Worm (Caenorhabditis elegans): ENCODE results near the gene Y69H2.10.

Y69H2.10 gene

DNA sequence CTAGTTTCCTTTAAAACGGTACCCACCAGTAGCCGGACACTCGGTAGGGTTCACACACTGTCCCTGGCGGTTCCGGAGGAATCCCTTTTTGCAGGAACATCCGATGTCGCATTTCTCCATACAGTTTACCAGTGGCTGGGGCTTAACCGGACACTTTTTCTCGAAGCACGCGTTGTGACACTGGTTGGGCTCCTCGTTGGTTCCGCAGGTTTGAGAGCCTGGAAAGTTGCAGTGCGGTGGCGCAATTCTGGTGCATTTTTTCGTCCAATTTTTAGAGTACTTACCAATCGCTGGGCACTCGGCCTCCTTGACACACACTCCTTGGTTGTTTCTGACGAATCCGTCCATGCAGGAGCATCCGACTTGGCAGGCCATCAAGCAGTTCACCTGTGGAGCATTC, 7.8 kb upstream of the Y69H2.10 start:
- no peak for TF ChIP-seq blmp-1 (tag; optimal IDR thresholded peaks at IDR 0.05; ENCODE audit: insufficient read depth)
- no peak for TF ChIP-seq ztf-1 (GFP tag; conservative IDR thresholded peaks at IDR 0.05)
- no peak for TF ChIP-seq sma-9 (GFP tag; optimal IDR thresholded peaks at IDR 0.05)
- TF ChIP-seq sma-9 (tag; optimal IDR thresholded peaks at IDR 0.05) = no peak
- TF ChIP-seq Y55F3AM.14 (GFP tag; optimal IDR thresholded peaks at IDR 0.05) = no peak
- no peak for TF ChIP-seq unc-55 (GFP tag; optimal IDR thresholded peaks at IDR 0.05)
- no peak for TF ChIP-seq R02D3.7 (tag; optimal IDR thresholded peaks at IDR 0.05)
- no peak for TF ChIP-seq sem-4 (tag; optimal IDR thresholded peaks at IDR 0.05)
- no peak for TF ChIP-seq mab-5 (tag; optimal IDR thresholded peaks at IDR 0.05)
- TF ChIP-seq elt-3 (tag; optimal IDR thresholded peaks at IDR 0.05) = no peak
- no peak for TF ChIP-seq nhr-77 (tag; optimal IDR thresholded peaks at IDR 0.05)
- no peak for TF ChIP-seq mdl-1 (tag; optimal IDR thresholded peaks at IDR 0.05)
- TF ChIP-seq gmeb-1 (tag; optimal IDR thresholded peaks at IDR 0.05) = no peak

DNA sequence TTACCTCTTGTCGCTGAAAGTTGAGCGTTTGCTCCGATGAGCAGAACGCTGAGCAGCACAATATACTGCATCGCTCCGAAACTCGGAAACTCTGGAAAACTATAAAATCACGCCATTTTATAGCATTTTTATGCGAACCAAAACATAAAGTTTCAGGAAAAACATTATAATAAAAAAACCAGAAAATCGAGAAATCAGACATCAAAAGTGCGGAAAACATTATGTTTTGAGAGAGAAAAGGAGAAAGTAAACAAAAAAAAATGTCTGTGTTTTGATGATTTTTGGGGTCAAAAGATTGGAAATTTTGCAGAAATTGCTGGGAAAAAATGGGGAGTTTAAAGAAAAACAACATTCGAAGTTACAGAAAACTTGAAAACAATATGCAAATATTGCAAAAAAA, 6.1 kb upstream of the Y69H2.10 start, which contains the start of gene Y69H2.3:
Gene Y69H2.3, minus strand, starts transcription at position 101 of the 400 bp plus-strand sequence.
- TF ChIP-seq aly-2 (tag; optimal IDR thresholded peaks at IDR 0.05) = no peak
- no peak for TF ChIP-seq nhr-6 (tag; optimal IDR thresholded peaks at IDR 0.05)
- TF ChIP-seq mdl-1 (tag; optimal IDR thresholded peaks at IDR 0.05) = no peak
- TF ChIP-seq sem-4 (tag; optimal IDR thresholded peaks at IDR 0.05) = no peak
- no peak for TF ChIP-seq Y55F3AM.14 (GFP tag; optimal IDR thresholded peaks at IDR 0.05)
- no peak for TF ChIP-seq crh-2 (tag; optimal IDR thresholded peaks at IDR 0.05)
- no peak for TF ChIP-seq peb-1 (tag; optimal IDR thresholded peaks at IDR 0.05)

DNA sequence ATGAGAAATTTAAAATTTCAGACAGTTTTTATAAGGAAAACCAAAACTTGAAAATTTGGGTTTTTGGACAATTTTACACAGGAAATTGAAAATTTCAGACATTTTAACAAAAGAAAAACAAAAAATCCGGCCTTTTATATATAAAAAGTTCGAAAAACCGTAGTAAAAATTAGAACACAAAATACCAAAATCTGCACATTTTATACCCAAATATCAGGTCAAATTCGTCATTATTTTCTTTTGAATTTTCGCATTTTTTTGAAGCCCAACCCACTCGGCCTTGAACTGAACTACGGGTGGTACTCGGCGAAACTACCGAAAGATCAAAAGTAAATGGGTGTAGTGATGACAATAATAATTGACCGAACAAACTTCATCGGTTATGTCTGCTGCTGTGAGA, 2.9 kb upstream of the Y69H2.10 start:
- no peak for TF ChIP-seq nhr-12 (tag; optimal IDR thresholded peaks at IDR 0.05)
- no peak for TF ChIP-seq egl-27 (tag; optimal IDR thresholded peaks at IDR 0.05)
- TF ChIP-seq sma-3 (GFP tag; optimal IDR thresholded peaks at IDR 0.05) = no peak
- TF ChIP-seq skn-1 (tag; optimal IDR thresholded peaks at IDR 0.05) = no peak
- TF ChIP-seq dmd-4 (tag; optimal IDR thresholded peaks at IDR 0.05) = no peak

- TF ChIP-seq nhr-129 (tag; optimal IDR thresholded peaks at IDR 0.05) = no peak
- no peak for TF ChIP-seq fos-1 (tag; optimal IDR thresholded peaks at IDR 0.05)
- TF ChIP-seq sma-9 (GFP tag; optimal IDR thresholded peaks at IDR 0.05) = no peak
- no peak for TF ChIP-seq sma-9 (tag; optimal IDR thresholded peaks at IDR 0.05)
- no peak for TF ChIP-seq nhr-77 (tag; optimal IDR thresholded peaks at IDR 0.05)
- no peak for TF ChIP-seq C34F6.9 (tag; optimal IDR thresholded peaks at IDR 0.05)
- no peak for TF ChIP-seq elt-1 (tag; optimal IDR thresholded peaks at IDR 0.05)
- TF ChIP-seq nhr-23 (tag; optimal IDR thresholded peaks at IDR 0.05) = no peak
- TF ChIP-seq unc-62 (GFP tag; optimal IDR thresholded peaks at IDR 0.05) = no peak
- no peak for TF ChIP-seq blmp-1 (tag; optimal IDR thresholded peaks at IDR 0.05; ENCODE audit: insufficient read depth)
Observed at ce11 chrV:18671811-18672210, 1.7 kb downstream of the Y69H2.10 start.

ce11 chrV:18674367-18674766, 4.2 kb downstream of the Y69H2.10 start:
- TF ChIP-seq skn-1 (tag; optimal IDR thresholded peaks at IDR 0.05) = no peak
- TF ChIP-seq nhr-77 (tag; optimal IDR thresholded peaks at IDR 0.05) = no peak
- no peak for TF ChIP-seq unc-62 (GFP tag; optimal IDR thresholded peaks at IDR 0.05)
- TF ChIP-seq sma-9 (GFP tag; optimal IDR thresholded peaks at IDR 0.05) = no peak
- no peak for TF ChIP-seq sma-9 (tag; optimal IDR thresholded peaks at IDR 0.05)
- TF ChIP-seq dmd-4 (tag; optimal IDR thresholded peaks at IDR 0.05) = no peak
- TF ChIP-seq C34F6.9 (tag; optimal IDR thresholded peaks at IDR 0.05) = no peak
- TF ChIP-seq ZK546.5 (tag; optimal IDR thresholded peaks at IDR 0.05) = no peak
- TF ChIP-seq lin-11 (tag; optimal IDR thresholded peaks at IDR 0.05) = no peak
- no peak for TF ChIP-seq gmeb-1 (tag; optimal IDR thresholded peaks at IDR 0.05)
- no peak for TF ChIP-seq sma-3 (GFP tag; optimal IDR thresholded peaks at IDR 0.05)
- no peak for TF ChIP-seq mab-5 (tag; optimal IDR thresholded peaks at IDR 0.05)
- no peak for TF ChIP-seq ztf-1 (GFP tag; conservative IDR thresholded peaks at IDR 0.05)

DNA sequence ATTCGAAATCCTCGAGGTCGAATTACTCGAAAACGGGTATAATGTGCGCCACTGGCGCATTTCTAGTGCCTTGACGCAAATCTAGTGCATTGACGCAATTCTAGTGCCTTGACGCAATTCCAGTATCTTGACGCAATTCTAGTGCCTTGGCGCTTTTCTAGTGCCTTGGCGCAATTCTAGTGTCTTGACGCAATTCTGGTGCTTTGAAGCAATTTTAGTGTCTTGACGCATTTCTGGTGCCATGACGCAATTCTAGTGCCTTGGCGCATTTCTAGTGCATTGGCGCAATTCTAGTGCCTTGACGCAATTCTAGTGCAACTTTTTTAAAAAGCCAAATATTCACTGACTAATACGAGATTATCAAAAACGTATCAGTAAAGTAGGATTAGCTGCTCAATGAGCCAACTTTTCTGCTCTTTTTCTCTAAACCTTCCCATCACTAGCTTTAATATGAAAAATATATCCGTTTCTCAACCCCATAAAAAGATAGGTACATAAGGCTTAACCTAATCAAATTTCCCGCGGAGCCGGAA, 14.4 kb downstream of the Y69H2.10 start, which contains the start of gene Y69H2.17:
Gene Y69H2.17, plus strand, starts transcription at position 483 of the 533 bp plus-strand sequence.
- TF ChIP-seq nhr-21 (tag; optimal IDR thresholded peaks at IDR 0.05) (no peak), snpc-4 (tag; optimal IDR thresholded peaks at IDR 0.05) (no peak), nhr-11 (tag; optimal IDR thresholded peaks at IDR 0.05) (no peak), sma-9 (GFP tag; optimal IDR thresholded peaks at IDR 0.05) (no peak), sma-9 (tag; optimal IDR thresholded peaks at IDR 0.05) (no peak), mdl-1 (tag; optimal IDR thresholded peaks at IDR 0.05) (no peak), zag-1 (tag; optimal IDR thresholded peaks at IDR 0.05) (no peak), nhr-10 (tag; optimal IDR thresholded peaks at IDR 0.05) (no peak), nhr-237 (tag; optimal IDR thresholded peaks at IDR 0.05) (no peak)
